Worm (Caenorhabditis elegans) whole organism, L3 larva: Measurements from ENCODE around the gene rsp-8.

Source experiments
- R02D3.7 ChIP-seq: fragments of 150-350 bp; optimal IDR thresholded peaks from 2 replicates; lab custom pipeline; 2014; ENCODE audit warnings: missing biosample characterization, missing genetic modification characterization
- ZK546.5 ChIP-seq: sonication (generic microtip); optimal IDR thresholded peaks from 2 replicates; lab custom pipeline; 2017; ENCODE audit warnings: missing biosample characterization, missing genetic modification characterization
- aly-2 ChIP-seq: fragments of 150-350 bp; optimal IDR thresholded peaks from 2 replicates; lab custom pipeline; 2014; ENCODE audit warnings: missing biosample characterization, missing genetic modification characterization
- ama-1 ChIP-seq: fragments of 150-350 bp; optimal IDR thresholded peaks from 2 replicates; lab custom pipeline; 2018
- ceh-16 ChIP-seq: sonication (generic microtip); optimal IDR thresholded peaks from 2 replicates; lab custom pipeline; 2017; ENCODE audit warnings: missing biosample characterization, missing genetic modification characterization
- ceh-28 ChIP-seq: fragments of 150-350 bp; optimal IDR thresholded peaks from 2 replicates; lab custom pipeline; 2014; ENCODE audit warnings: missing biosample characterization, missing genetic modification reagents, missing genetic modification characterization
- ceh-82 ChIP-seq: fragments of 150-350 bp; optimal IDR thresholded peaks from 2 replicates; lab custom pipeline; 2014; ENCODE audit warnings: missing biosample characterization, missing genetic modification characterization
- egl-5 ChIP-seq: fragments of 150-350 bp; optimal IDR thresholded peaks from 2 replicates; lab custom pipeline; 2017; ENCODE audit warnings: missing biosample characterization, missing genetic modification reagents, missing genetic modification characterization, inconsistent platforms
- elt-1 ChIP-seq: fragments of 150-350 bp; optimal IDR thresholded peaks from 2 replicates; lab custom pipeline; 2014; ENCODE audit warnings: missing biosample characterization, missing genetic modification characterization
- elt-2 ChIP-seq: sonication (generic microtip); optimal IDR thresholded peaks from 2 replicates; lab custom pipeline; 2016; ENCODE audit warnings: missing genetic modification reagents, mild to moderate bottlenecking, missing genetic modification characterization, missing compliant biosample characterization
- elt-3 ChIP-seq, 3 experiments: fragments of 150-350 bp in 1 of 3; sonication (generic microtip) in 2 of 3; optimal IDR thresholded peaks; 2 replicates in 2 of 3; 4 replicates in 1 of 3; lab custom pipeline; 2014 to 2017; ENCODE audit warnings: missing biosample characterization in 3 of 3, missing genetic modification characterization in 3 of 3
- eor-1 ChIP-seq, 2 experiments: fragments of 150-350 bp; optimal IDR thresholded peaks; 2 replicates each; lab custom pipeline; 2014 to 2018; ENCODE audit warnings: missing biosample characterization in 2 of 2, missing genetic modification characterization in 2 of 2
- hmg-11 ChIP-seq: sonication (generic microtip); optimal IDR thresholded peaks from 2 replicates; lab custom pipeline; 2016; ENCODE audit warnings: missing genetic modification characterization, missing compliant biosample characterization
- jun-1 ChIP-seq: fragments of 150-350 bp; optimal IDR thresholded peaks from 2 replicates; lab custom pipeline; 2014; ENCODE audit warnings: missing biosample characterization, missing genetic modification reagents, missing genetic modification characterization
- lin-15B ChIP-seq: fragments of 150-350 bp; optimal IDR thresholded peaks from 2 replicates; lab custom pipeline; 2014; ENCODE audit warnings: missing biosample characterization, missing genetic modification characterization
- lin-39 ChIP-seq: fragments of 150-350 bp; optimal IDR thresholded peaks from 2 replicates; lab custom pipeline; 2018; ENCODE audit warnings: missing biosample characterization, missing genetic modification reagents, missing genetic modification characterization
- lsy-12 ChIP-seq: sonication (generic microtip); optimal IDR thresholded peaks from 2 replicates; lab custom pipeline; 2016; ENCODE audit warnings: mild to moderate bottlenecking, missing genetic modification characterization, missing compliant biosample characterization
- mml-1 ChIP-seq: fragments of 150-350 bp; sonication (generic microtip); optimal IDR thresholded peaks from 3 replicates; lab custom pipeline; 2014; ENCODE audit warnings: missing biosample characterization, missing genetic modification characterization
- nfya-1 ChIP-seq: sonication (generic microtip); optimal IDR thresholded peaks from 2 replicates; lab custom pipeline; 2017; ENCODE audit warnings: missing genetic modification characterization, mild to moderate bottlenecking, missing compliant biosample characterization, antibody characterized with exemption, moderate library complexity; ENCODE audit not compliant: insufficient read depth
- nhr-11 ChIP-seq: fragments of 150-350 bp; optimal IDR thresholded peaks from 2 replicates; lab custom pipeline; 2014; ENCODE audit warnings: missing biosample characterization, missing genetic modification characterization
- nhr-23 ChIP-seq: fragments of 150-350 bp; optimal IDR thresholded peaks from 2 replicates; lab custom pipeline; 2014; ENCODE audit warnings: missing biosample characterization, missing genetic modification reagents, missing genetic modification characterization
- nhr-237 ChIP-seq: fragments of 150-350 bp; optimal IDR thresholded peaks from 2 replicates; lab custom pipeline; 2014; ENCODE audit warnings: missing biosample characterization, missing genetic modification characterization
- nhr-28 ChIP-seq: fragments of 150-350 bp; optimal IDR thresholded peaks from 2 replicates; lab custom pipeline; 2014; ENCODE audit warnings: missing biosample characterization, missing genetic modification characterization
- nhr-43 ChIP-seq: sonication (generic microtip); optimal IDR thresholded peaks from 2 replicates; lab custom pipeline; 2016; ENCODE audit warnings: mild to moderate bottlenecking, missing genetic modification characterization, missing compliant biosample characterization; ENCODE audit not compliant: poor library complexity, severe bottlenecking
- nhr-67 ChIP-seq: fragments of 150-350 bp; optimal IDR thresholded peaks from 2 replicates; lab custom pipeline; 2014; ENCODE audit warnings: missing biosample characterization, missing genetic modification characterization
- nhr-77 ChIP-seq: fragments of 150-350 bp; optimal IDR thresholded peaks from 2 replicates; lab custom pipeline; 2014; ENCODE audit warnings: missing biosample characterization, missing genetic modification characterization
- pha-4 ChIP-seq: fragments of 150-350 bp; optimal IDR thresholded peaks from 2 replicates; lab custom pipeline; 2014; ENCODE audit warnings: missing biosample characterization, missing genetic modification reagents, missing genetic modification characterization
- pqm-1 ChIP-seq: fragments of 150-350 bp; optimal IDR thresholded peaks from 2 replicates; lab custom pipeline; 2017; ENCODE audit warnings: missing biosample characterization, missing genetic modification characterization, inconsistent platforms
- sea-2 ChIP-seq: fragments of 150-350 bp; sonication (generic microtip); optimal IDR thresholded peaks from 4 replicates; lab custom pipeline; 2014; ENCODE audit warnings: missing biosample characterization, missing genetic modification reagents, missing genetic modification characterization
- skn-1 ChIP-seq: fragments of 150-350 bp; optimal IDR thresholded peaks from 2 replicates; lab custom pipeline; 2014; ENCODE audit warnings: missing biosample characterization, missing genetic modification characterization
- snpc-4 ChIP-seq: fragments of 150-350 bp; optimal IDR thresholded peaks from 2 replicates; lab custom pipeline; 2014; ENCODE audit warnings: missing biosample characterization, missing genetic modification characterization
- tbx-2 ChIP-seq: sonication (generic microtip); optimal IDR thresholded peaks from 2 replicates; lab custom pipeline; 2016; ENCODE audit warnings: mild to moderate bottlenecking, missing genetic modification characterization, missing compliant biosample characterization
- unc-39 ChIP-seq: sonication (generic microtip); optimal IDR thresholded peaks from 4 replicates; lab custom pipeline; 2017; ENCODE audit warnings: missing biosample characterization, missing genetic modification characterization
- zag-1 ChIP-seq: fragments of 150-350 bp; optimal IDR thresholded peaks from 2 replicates; lab custom pipeline; 2014; ENCODE audit warnings: missing biosample characterization, missing genetic modification characterization
- ztf-11 ChIP-seq: fragments of 150-350 bp; optimal IDR thresholded peaks from 2 replicates; lab custom pipeline; 2014; ENCODE audit warnings: missing biosample characterization, missing genetic modification characterization
- ztf-4 ChIP-seq: fragments of 150-350 bp; optimal IDR thresholded peaks from 2 replicates; lab custom pipeline; 2014; ENCODE audit warnings: missing biosample characterization, missing genetic modification characterization

rsp-8 gene

ce11 chrIII:11836054-11836453 lies 9.8 kb downstream of the rsp-8 start:
- TF ChIP-seq pha-4 (tag; lab: Kevin White, UChicago) (peak; percentile 7), egl-5 (tag; lab: Kevin White, UChicago) (peak; percentile 13), nhr-237 (no peak), nfya-1 (tag; lab: Kevin White, UChicago) (peak; percentile 51), lin-39 (tag; lab: Kevin White, UChicago) (no peak)

- no peak for TF ChIP-seq ztf-4
- no peak for TF ChIP-seq snpc-4 (tag; lab: Kevin White, UChicago)
- peak; percentile 92 for TF ChIP-seq skn-1 (tag; lab: Kevin White, UChicago)
- peak; percentile 21 for TF ChIP-seq nfya-1 (tag; lab: Kevin White, UChicago)
- TF ChIP-seq elt-1 (tag; lab: Kevin White, UChicago) = no peak
- no peak for TF ChIP-seq eor-1 (tag; optimal IDR thresholded peaks at IDR 0.05; lab: Kevin White, UChicago)
- no peak for TF ChIP-seq pqm-1
- peak; percentile 8 for TF ChIP-seq hmg-11 (tag; lab: Kevin White, UChicago)
- no peak for TF ChIP-seq aly-2 (tag; lab: Kevin White, UChicago)
- TF ChIP-seq nhr-11 (tag; lab: Kevin White, UChicago) = no peak
Observed at ce11 chrIII:11836734-11837133, 10.5 kb downstream of the rsp-8 start.

- TF ChIP-seq aly-2 (tag; lab: Kevin White, UChicago) (no peak), ZK546.5 (tag; lab: Kevin White, UChicago) (no peak), elt-3 (tag; optimal IDR thresholded peaks at IDR 0.05; lab: Kevin White, UChicago) (no peak)
- TF ChIP-seq, all 47 proteins: peak for 0
Observed at ce11 chrIII:11841728-11842127, 15.5 kb downstream of the rsp-8 start.

- TF ChIP-seq nhr-67 (tag; lab: Kevin White, UChicago) (no peak), ZK546.5 (tag; lab: Kevin White, UChicago) (no peak), zag-1 (tag; lab: Kevin White, UChicago) (no peak), mml-1 (no peak), sea-2 (GFP tag; lab: Kevin White, UChicago) (no peak), nhr-28 (tag; lab: Kevin White, UChicago) (no peak), ceh-28 (no peak), eor-1 (tag; optimal IDR thresholded peaks at IDR 0.05; lab: Kevin White, UChicago) (no peak), nhr-43 (no peak), lsy-12 (tag; lab: Kevin White, UChicago) (no peak), ztf-11 (tag; lab: Kevin White, UChicago) (no peak), elt-3 (tag; optimal IDR thresholded peaks at IDR 0.05; lab: Kevin White, UChicago) (no peak), ceh-82 (tag; lab: Kevin White, UChicago) (no peak), jun-1 (tag; lab: Kevin White, UChicago) (no peak), unc-39 (tag; lab: Kevin White, UChicago) (no peak)
- TF ChIP-seq, all 47 proteins: peak for 0
Observed at ce11 chrIII:11843007-11843406, 16.8 kb downstream of the rsp-8 start.

- TF ChIP-seq lsy-12 (tag; lab: Kevin White, UChicago) (no peak), nhr-23 (tag; lab: Kevin White, UChicago) (no peak), nhr-77 (tag; lab: Kevin White, UChicago) (no peak), ceh-16 (tag; lab: Kevin White, UChicago) (no peak), mml-1 (no peak), lin-39 (tag; lab: Kevin White, UChicago) (no peak), nfya-1 (tag; lab: Kevin White, UChicago) (no peak), pha-4 (tag; lab: Kevin White, UChicago) (no peak), elt-2 (tag; lab: Kevin White, UChicago) (no peak), R02D3.7 (no peak), ceh-82 (tag; lab: Kevin White, UChicago) (no peak), lin-15B (tag; lab: Kevin White, UChicago) (no peak), nhr-237 (no peak), ceh-28 (no peak), ama-1 (lab: Kevin White, UChicago) (no peak), tbx-2 (tag; lab: Kevin White, UChicago) (no peak), eor-1 (tag; optimal IDR thresholded peaks at IDR 0.05; lab: Kevin White, UChicago) (no peak), nhr-28 (tag; lab: Kevin White, UChicago) (no peak)
Observed at ce11 chrIII:11846365-11846764, 20.1 kb downstream of the rsp-8 start, which contains the start of gene ntl-3. TSS of gene ntl-3 (minus strand) at chrIII:11846465.
